Worm (Caenorhabditis elegans) whole organism, L4/young adult: ENCODE data around the gene F07E5.8.

Experiments
- W03F9.2 ChIP-seq: fragments of 150-350 bp; optimal IDR thresholded peaks from 2 replicates; lab custom pipeline; 2014; ENCODE audit warnings: missing biosample characterization, missing genetic modification characterization
- dao-5 ChIP-seq: sonication (generic microtip); optimal IDR thresholded peaks from 2 replicates; lab custom pipeline; 2016; ENCODE audit warnings: missing genotype, missing genetic modification characterization, moderate library complexity, missing compliant biosample characterization
- him-1 ChIP-seq: sonication (generic microtip); optimal IDR thresholded peaks from 2 replicates; lab custom pipeline; 2016; ENCODE audit warnings: missing genotype, missing genetic modification reagents, missing genetic modification characterization, missing compliant biosample characterization

DNA sequence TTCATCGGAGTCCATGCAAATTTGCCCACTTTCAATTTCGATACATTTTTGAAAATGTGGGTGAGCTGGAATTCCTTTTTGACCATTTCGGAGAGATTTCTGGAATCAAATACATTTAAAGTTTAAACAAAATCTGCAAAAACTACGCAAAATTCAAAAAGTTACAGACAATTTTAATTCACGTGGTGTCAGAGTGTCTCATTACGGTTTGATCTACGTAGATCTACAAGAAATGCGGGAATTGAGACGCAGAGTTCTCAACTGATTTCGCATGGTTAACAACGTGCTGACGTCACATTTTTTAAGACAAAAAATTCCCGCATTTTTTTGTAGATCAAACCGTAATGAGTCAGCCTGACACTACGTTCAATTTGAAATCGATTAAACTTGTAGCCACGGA, 48.9 kb downstream of the F07E5.8 start, which contains the start of gene bath-21:
- TF ChIP-seq W03F9.2 (tag; lab: Kevin White, UChicago): no peak
- TF ChIP-seq dao-5 (tag; lab: Kevin White, UChicago): no peak
- no peak for TF ChIP-seq him-1 (tag; lab: Kevin White, UChicago)
